Fruit fly (Drosophila melanogaster) Kc167 (cell line): Measurements from ENCODE around the gene CG17732.

Experiments used
- Myc ChIP-seq: fragments of >200 bp; optimal IDR thresholded peaks from 2 replicates; lab custom pipeline; 2017; ENCODE audit warnings: missing external identifiers
- Sin3A ChIP-seq: fragments of >200 bp; optimal IDR thresholded peaks from 2 replicates; lab custom pipeline; 2018; ENCODE audit warnings: missing external identifiers
- h ChIP-seq: fragments of >200 bp; optimal IDR thresholded peaks from 3 replicates; lab custom pipeline; 2018; ENCODE audit warnings: missing external identifiers
- insv ChIP-seq: fragments of >200 bp; optimal IDR thresholded peaks from 3 replicates; lab custom pipeline; 2018; ENCODE audit warnings: missing external identifiers
- psq ChIP-seq: fragments of >200 bp; optimal IDR thresholded peaks from 2 replicates; lab custom pipeline; 2017; ENCODE audit warnings: missing external identifiers
- ttk ChIP-seq: sonication (Bioruptor generic); optimal IDR thresholded peaks from 2 replicates; lab custom pipeline; 2017; ENCODE audit warnings: missing external identifiers

CG17732 gene

DNA sequence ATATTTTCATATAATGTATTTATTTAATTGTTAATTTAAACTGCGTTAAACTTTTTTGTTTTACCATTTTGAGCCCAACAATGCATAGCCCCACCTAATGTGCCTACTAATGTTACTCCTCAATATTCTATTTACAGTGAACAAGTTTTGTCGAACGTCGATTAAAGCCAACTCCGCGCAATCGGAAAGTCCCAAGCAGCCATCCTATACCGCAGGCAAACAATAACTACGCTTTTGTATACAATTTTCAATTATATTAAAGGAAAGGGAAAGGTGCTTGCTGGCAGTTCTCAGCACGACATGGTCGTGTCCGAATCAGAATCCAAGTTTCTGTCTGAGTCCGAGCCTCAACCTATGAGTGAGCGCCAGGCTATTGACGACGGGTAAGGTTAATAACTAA lies at the start of gene CG17732:
Gene CG17732, plus strand, starts transcription at position 301 of the 400 bp plus-strand sequence.
- TF ChIP-seq insv (no peak), Myc (lab: Kevin White, UChicago) (no peak)

DNA sequence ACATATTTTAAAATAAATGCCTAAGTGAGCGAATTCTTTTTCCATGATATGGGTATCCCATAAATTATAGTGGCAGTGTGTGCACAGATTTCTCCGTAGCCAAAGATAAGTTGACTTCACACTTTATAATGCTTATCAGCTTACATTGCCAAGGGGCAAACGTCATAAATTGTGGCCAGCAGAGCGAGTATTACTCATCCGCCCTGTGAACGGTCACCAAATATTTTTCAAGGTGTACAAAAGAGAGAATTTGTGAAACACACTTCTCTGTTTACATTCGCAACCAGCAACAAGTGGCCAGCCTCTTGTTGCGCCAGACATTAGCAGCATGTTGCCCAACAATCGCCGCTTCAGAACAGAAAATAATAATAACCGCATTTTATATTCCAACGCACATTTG lies 48.6 kb upstream of the CG17732 start:
- no peak for TF ChIP-seq ttk
- no peak for TF ChIP-seq insv
- TF ChIP-seq Myc (lab: Kevin White, UChicago) = no peak

DNA sequence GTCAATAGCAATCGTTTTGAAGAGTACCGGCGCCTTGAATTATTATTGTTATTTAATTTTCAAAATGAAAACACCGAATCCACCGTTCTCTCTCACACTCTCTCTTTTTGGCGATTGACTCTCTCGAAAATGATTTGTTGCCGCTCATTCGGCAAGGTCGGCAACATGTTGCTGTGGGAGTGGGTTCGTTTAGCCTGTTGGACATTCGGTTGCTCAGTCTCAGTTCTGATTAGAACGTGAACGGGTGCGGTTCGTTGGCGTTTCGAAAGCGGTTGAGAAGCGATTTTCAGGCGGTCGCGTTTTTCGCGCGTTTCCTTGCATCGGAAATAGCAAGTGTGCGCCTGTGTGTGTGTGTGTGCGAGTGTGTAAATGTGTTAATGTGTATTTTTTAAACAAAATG lies 42.5 kb upstream of the CG17732 start, which contains the start of gene Ac76E:
Gene Ac76E, plus strand, starts transcription at position 264 of the 400 bp plus-strand sequence.
- no peak for TF ChIP-seq insv
- TF ChIP-seq ttk = no peak
- no peak for TF ChIP-seq h (lab: Kevin White, UChicago)
- TF ChIP-seq Sin3A (lab: Kevin White, UChicago) = no peak
- no peak for TF ChIP-seq Myc (lab: Kevin White, UChicago)
- TF ChIP-seq psq (lab: Kevin White, UChicago) = no peak

DNA sequence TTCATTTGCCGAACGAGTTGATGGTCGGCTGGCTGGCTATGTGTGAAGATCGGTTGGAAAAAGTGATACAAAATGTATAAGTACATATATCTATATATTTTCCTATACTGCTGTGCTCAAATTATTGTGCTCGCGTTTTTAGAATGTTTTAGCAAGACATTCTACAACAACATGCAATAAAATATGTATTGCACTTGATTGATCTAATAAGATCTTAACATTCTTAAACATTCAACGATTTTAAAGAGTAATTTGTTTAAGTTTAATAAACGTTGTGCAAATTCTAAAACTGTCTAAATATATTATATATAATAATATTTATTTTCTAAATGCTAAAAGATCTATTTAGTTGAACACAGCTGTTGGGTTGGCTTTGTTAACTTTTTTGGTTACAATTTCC lies 41.1 kb upstream of the CG17732 start:
- TF ChIP-seq insv (no peak), Myc (lab: Kevin White, UChicago) (no peak), psq (lab: Kevin White, UChicago) (no peak)

DNA sequence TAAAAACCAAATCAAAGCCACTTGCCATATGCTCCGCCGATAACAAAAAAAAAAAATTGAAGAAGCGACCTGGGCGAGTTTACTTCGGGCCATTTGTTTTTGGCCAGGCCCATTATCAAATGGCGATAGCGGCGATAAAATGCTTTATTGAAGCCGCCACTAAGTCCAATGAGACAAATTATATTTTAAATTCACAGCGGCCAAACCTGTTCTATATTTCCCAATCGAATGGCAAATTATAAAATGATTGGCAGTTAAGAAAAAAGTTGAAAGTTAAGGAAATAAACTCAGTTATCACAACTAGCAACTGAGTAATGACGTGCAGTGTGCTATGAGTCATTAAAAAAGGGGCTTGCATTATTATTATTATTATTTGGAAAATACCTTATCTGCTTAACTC lies 40.3 kb upstream of the CG17732 start:
- TF ChIP-seq ttk (no peak), psq (lab: Kevin White, UChicago) (no peak), Sin3A (lab: Kevin White, UChicago) (no peak)

DNA sequence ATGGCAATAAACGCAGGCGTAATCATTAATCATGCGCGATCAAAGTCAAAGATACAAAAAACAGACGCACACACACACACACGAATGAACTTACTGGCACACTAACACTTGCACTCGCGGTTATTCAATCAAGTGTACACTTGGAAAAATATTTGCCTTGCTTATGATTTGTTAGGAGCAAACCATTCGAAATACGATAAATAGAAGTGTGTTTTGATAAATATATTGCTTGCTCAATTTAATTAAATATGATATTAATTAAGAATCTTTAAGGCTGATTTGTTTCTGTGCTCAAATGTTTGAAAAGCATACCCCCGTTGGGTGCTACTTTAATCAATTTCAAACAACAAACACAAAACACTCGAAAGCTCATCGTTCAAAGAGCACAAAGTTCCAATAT lies 36.0 kb upstream of the CG17732 start:
- TF ChIP-seq psq (lab: Kevin White, UChicago) (no peak), Myc (lab: Kevin White, UChicago) (no peak), insv (no peak), ttk (no peak), Sin3A (lab: Kevin White, UChicago) (no peak), h (lab: Kevin White, UChicago) (no peak)

DNA sequence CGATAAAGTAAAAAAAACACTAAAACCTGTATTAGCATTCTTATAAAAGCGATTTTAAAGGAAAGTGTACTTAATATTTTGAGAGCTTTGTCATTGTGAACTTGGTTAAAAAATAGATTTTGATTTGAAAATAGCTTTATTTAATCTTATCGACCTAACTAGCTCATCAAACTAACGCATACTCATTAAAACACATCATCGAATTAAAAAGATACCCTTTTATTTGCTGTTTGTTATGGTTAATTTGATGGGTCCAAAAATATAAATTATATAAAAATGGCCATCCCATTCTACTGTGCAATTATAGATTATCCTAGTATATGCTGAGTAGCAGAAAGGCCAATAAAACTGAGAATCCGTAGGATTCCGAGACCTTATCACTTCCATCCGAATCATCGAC lies 30.4 kb upstream of the CG17732 start, which contains the start of gene CG32219:
Gene CG32219, minus strand, starts transcription at position 101 of the 400 bp plus-strand sequence.
- TF ChIP-seq Sin3A (lab: Kevin White, UChicago) (no peak), psq (lab: Kevin White, UChicago) (no peak), insv (no peak), h (lab: Kevin White, UChicago) (no peak), ttk (no peak), Myc (lab: Kevin White, UChicago) (no peak)

DNA sequence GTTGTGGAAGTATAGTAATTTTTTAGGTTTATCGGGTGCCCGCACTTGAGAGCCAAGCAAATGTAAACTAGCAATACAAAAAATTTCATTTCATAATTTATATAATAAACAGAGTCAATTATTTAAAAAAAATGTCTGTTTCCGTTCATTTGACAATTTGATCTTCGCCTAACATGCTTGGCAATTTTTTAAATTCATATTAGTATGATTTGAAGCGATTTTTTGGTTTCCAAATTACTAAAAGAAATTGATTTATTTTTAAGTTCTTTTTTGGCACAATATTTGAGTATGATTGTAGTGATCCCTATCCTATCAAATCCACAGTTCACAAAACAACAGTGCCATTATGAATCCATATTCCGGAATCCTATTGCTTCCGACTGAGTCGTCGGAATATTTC lies 29.6 kb upstream of the CG17732 start, which contains the start of gene CG34258:
Gene CG34258, minus strand, starts transcription at position 101 of the 400 bp plus-strand sequence.
- TF ChIP-seq Myc (lab: Kevin White, UChicago) = no peak
- no peak for TF ChIP-seq h (lab: Kevin White, UChicago)
- no peak for TF ChIP-seq psq (lab: Kevin White, UChicago)
- TF ChIP-seq ttk = no peak
- no peak for TF ChIP-seq Sin3A (lab: Kevin White, UChicago)
- TF ChIP-seq insv = no peak

DNA sequence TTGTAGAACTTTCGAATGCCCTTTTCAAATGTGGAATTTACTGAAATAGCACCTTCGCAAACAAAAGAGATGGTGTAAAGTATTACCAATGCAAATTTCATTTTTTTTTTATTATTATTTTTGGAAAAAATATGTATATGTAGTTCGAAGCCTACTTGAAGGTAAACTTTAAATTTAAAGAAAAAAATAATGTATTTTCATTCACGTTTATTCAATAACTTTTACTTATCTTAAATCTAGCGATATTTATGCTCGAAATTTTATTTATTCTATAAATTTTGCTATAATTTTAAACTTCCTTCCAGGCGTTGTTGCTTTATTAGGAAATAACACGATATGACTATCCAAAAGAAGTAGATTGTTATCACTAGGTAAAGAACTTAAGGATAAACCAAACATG lies 28.8 kb upstream of the CG17732 start, which contains the start of gene CG33710:
Gene CG33710, minus strand, starts transcription at position 101 of the 400 bp plus-strand sequence.
- TF ChIP-seq Sin3A (lab: Kevin White, UChicago) (no peak), psq (lab: Kevin White, UChicago) (no peak)

DNA sequence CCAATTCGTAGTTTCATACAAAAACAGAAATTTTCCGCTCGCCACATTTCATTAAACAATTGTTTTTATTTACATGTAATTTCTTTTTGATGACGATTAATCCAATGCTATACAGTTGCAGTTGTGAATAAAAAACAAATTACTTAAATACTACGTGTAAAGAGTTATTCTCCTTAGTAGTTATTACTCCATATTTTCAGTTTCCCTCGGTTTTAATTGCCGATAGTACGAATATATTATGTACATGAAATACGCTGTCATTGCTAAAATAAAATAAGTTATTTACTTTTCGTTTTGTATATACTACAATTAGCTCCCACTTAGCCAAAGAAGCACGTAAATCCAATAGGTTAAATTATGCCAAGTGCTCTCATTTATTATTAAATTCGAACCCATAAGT lies 27.9 kb upstream of the CG17732 start, which contains the start of gene CG42655:
Gene CG42655, minus strand, starts transcription at position 101 of the 400 bp plus-strand sequence.
- TF ChIP-seq Myc (lab: Kevin White, UChicago) = no peak

DNA sequence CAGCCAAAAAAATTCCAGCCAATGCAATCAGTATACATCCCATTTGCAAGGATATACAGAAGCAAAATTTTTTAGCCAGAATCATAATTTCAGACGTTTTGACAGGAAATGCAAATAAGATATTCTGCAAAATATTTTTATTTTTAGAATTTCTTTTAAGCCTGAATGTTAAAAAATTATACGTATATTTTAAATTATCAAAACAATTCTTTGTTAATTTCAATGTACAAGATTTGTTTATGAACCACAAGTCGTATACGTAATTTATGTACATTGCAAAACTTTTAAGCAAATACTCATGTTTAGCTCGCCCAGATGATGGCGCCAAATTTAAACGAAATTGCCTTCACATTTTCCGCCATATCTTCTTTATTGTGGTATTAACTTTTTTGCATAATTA lies 27.1 kb upstream of the CG17732 start, which contains the start of gene CG42654:
Gene CG42654, minus strand, starts transcription at position 101 of the 400 bp plus-strand sequence.
- TF ChIP-seq psq (lab: Kevin White, UChicago) (no peak), Myc (lab: Kevin White, UChicago) (no peak), ttk (no peak), h (lab: Kevin White, UChicago) (no peak), Sin3A (lab: Kevin White, UChicago) (no peak), insv (no peak)

DNA sequence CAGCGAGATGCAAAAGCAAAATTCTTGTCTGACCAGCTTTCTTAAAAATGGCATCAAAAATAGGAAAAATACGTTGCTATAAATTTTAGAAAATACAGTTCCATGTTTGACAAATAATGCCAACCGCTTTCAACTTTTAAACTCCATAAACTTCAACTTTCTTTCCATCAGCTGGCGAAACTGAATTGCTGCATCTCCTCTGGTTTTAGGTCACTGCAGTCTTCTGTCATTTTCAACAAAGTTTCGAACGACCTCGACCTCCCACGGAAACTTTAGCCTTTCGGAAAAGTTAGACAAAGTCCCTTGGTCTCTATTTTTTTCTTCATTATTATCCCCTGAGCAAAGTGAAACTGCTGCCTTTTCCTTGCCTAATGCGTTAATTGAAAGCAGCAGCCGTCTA lies 25.8 kb upstream of the CG17732 start, which contains the start of gene CG42263:
Gene CG42263, minus strand, starts transcription at position 101 of the 400 bp plus-strand sequence.
- no peak for TF ChIP-seq Myc (lab: Kevin White, UChicago)
- TF ChIP-seq ttk = no peak
- no peak for TF ChIP-seq h (lab: Kevin White, UChicago)

DNA sequence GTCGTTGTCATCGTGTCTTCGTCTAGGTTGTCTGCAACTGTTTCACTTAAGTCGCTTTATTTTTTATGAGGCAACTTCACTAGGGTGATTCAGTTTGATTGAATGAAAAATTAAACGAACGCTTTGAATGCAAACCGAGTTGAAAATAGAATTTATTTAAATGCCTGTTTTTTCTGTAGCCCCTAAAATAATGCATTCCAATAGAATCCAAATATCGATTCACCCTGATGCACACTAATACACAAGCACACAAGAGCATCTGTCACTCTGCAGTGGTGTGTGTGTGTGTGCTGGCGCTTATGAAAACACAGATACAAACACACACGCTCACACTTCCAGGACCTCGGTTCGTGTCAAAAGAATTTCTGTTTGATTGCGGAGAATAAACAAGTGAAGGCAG lies 19.7 kb upstream of the CG17732 start:
- TF ChIP-seq h (lab: Kevin White, UChicago) (no peak), Sin3A (lab: Kevin White, UChicago) (no peak), ttk (no peak), psq (lab: Kevin White, UChicago) (no peak), Myc (lab: Kevin White, UChicago) (no peak), insv (no peak)
